Fruit fly (Drosophila melanogaster): ENCODE data around the gene wkd.

Gene wkd

dm6 chr3R:11581340-11582252 lies at the start of gene wkd:
wkd (plus strand) TSS chr3R:11581576.
- TF ChIP-seq insv (optimal IDR thresholded peaks at IDR 0.05) (no peak), Myc (optimal IDR thresholded peaks at IDR 0.05) (no peak), h (optimal IDR thresholded peaks at IDR 0.05) (no peak)

- TF ChIP-seq psq (optimal IDR thresholded peaks at IDR 0.05) (no peak), h (optimal IDR thresholded peaks at IDR 0.05) (no peak), Sin3A (optimal IDR thresholded peaks at IDR 0.05) (no peak), insv (optimal IDR thresholded peaks at IDR 0.05) (no peak), ttk (optimal IDR thresholded peaks at IDR 0.05) (no peak), Myc (optimal IDR thresholded peaks at IDR 0.05) (no peak)
Observed at dm6 chr3R:11531893-11532292, 49.5 kb upstream of the wkd start.

- TF ChIP-seq psq (optimal IDR thresholded peaks at IDR 0.05) (no peak), Myc (optimal IDR thresholded peaks at IDR 0.05) (no peak)
Observed at dm6 chr3R:11542899-11543619, 38.3 kb upstream of the wkd start, which contains the start of gene dpr4. dpr4 (minus strand) TSS chr3R:11542949.

DNA sequence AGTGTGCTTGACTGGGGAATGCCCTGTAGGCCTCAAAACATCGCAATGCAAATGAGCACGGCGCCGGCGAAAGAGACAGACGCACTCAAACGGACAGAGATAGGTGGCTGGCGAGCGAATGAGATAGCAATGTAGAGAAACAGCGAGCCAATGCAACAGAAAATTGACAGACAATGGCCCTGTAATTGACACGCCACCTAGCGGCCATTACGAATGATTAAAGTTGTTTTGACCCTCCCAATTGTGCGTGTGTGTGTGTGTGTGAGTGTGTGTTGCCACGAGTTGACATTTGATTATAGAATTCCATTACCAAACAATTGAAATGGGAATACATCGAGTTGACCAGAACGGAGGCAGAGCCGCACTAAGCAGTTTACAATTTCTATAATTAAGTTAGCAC lies 37.2 kb upstream of the wkd start:
- no peak for TF ChIP-seq psq (optimal IDR thresholded peaks at IDR 0.05)
- no peak for TF ChIP-seq ttk (optimal IDR thresholded peaks at IDR 0.05)
- TF ChIP-seq h (optimal IDR thresholded peaks at IDR 0.05): no peak
- no peak for TF ChIP-seq Sin3A (optimal IDR thresholded peaks at IDR 0.05)
- no peak for TF ChIP-seq insv (optimal IDR thresholded peaks at IDR 0.05)
- TF ChIP-seq Myc (optimal IDR thresholded peaks at IDR 0.05): no peak

DNA sequence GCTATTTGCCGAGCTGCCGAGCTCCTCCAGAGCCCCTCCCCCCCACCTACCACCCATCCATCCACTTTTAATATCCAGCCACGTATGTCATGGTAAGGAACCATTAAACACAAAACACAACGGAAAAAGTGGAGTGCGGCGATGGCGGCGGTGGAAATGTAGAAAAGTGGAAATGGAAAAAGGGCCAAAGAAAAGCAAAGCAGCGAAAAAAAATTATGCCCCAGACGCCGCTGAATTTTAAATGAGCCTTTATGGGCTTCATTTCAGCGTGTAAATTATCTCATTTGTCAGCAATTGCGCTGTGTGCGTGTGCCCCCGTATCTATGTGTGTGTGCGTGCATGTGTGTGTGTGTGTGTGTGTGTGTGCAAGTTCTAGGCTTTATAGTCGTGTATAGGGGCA lies 30.3 kb upstream of the wkd start:
- TF ChIP-seq h (optimal IDR thresholded peaks at IDR 0.05) (no peak), ttk (optimal IDR thresholded peaks at IDR 0.05) (no peak), psq (optimal IDR thresholded peaks at IDR 0.05) (no peak), Myc (optimal IDR thresholded peaks at IDR 0.05) (no peak), insv (optimal IDR thresholded peaks at IDR 0.05) (no peak), Sin3A (optimal IDR thresholded peaks at IDR 0.05) (no peak)

- no peak for TF ChIP-seq ttk (optimal IDR thresholded peaks at IDR 0.05)
- TF ChIP-seq Myc (optimal IDR thresholded peaks at IDR 0.05): no peak
- no peak for TF ChIP-seq h (optimal IDR thresholded peaks at IDR 0.05)
- no peak for TF ChIP-seq Sin3A (optimal IDR thresholded peaks at IDR 0.05)
- TF ChIP-seq insv (optimal IDR thresholded peaks at IDR 0.05): no peak
- TF ChIP-seq psq (optimal IDR thresholded peaks at IDR 0.05): no peak
Observed at dm6 chr3R:11553845-11554244, 27.5 kb upstream of the wkd start, which contains the start of gene CG14708. CG14708 (plus strand) TSS chr3R:11554145.

- TF ChIP-seq h (optimal IDR thresholded peaks at IDR 0.05) (no peak), ttk (optimal IDR thresholded peaks at IDR 0.05) (no peak), Myc (optimal IDR thresholded peaks at IDR 0.05) (no peak), psq (optimal IDR thresholded peaks at IDR 0.05) (no peak), Sin3A (optimal IDR thresholded peaks at IDR 0.05) (no peak), insv (optimal IDR thresholded peaks at IDR 0.05) (no peak)
Observed at dm6 chr3R:11554982-11555381, 26.4 kb upstream of the wkd start.

DNA sequence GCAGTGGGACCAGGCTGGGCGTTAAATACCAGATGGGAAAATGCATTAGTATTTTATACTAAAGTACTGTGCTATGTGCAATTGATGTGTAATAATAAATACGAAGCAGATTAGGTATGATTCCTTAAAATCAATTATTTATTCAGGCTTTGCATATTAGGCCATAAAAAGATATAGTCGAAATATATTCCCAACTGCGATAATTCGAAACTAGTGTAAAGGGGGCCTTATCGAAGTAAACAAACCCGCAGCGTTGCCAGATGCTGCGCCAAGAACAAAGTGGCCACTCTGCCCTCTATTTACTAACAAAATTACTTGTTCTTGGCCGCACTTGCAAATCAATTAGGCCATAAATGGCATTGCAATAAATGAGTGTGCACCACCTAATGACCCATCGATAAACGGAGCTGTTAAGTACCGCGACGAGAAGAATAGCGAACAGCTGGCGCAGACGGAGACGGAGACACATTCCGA lies 23.8 kb upstream of the wkd start, which contains the start of gene CG10898:
CG10898 (plus strand) TSS at position 285 of the 474 bp plus-strand sequence.
- TF ChIP-seq Sin3A (optimal IDR thresholded peaks at IDR 0.05) (no peak), psq (optimal IDR thresholded peaks at IDR 0.05) (no peak), insv (optimal IDR thresholded peaks at IDR 0.05) (no peak), h (optimal IDR thresholded peaks at IDR 0.05) (no peak), Myc (optimal IDR thresholded peaks at IDR 0.05) (no peak), ttk (optimal IDR thresholded peaks at IDR 0.05) (no peak)

- no peak for TF ChIP-seq h (optimal IDR thresholded peaks at IDR 0.05)
- no peak for TF ChIP-seq Myc (optimal IDR thresholded peaks at IDR 0.05)
Observed at dm6 chr3R:11561648-11562047, 19.7 kb upstream of the wkd start.

DNA sequence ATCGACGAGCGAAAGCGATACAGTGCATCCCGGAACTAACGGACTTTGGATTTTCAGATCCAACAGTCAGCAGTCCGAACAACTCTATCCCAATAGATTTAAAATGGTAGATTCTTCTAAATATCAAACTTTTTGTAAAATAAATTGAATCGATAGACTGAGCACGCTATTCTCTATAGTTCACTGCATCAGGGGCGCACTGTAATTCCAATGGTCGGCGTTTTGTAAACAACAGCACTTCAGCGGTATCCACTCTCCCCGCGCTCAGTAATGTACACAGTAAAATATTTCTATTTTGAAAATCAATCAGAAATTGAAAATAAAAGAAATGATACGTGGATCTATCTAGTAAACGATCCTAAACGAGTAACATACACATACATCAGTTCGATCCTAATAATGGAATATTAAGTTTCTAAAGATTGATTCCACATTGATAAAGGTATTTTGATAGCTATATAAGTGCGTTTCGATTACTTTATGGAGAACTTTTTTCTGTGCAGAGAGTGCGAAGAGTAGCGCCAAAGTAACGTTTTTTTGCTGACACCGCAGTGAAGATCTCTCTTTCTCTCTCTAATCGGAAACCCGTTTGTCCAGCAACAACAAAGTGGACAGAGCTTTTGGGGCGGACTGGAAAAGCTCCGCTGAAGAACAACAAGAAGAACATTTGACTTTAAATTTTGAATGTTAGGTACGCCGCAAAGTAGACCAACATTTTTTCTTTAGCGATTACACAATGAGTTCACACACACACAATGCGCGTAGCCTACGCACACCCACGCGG lies 18.9 kb upstream of the wkd start:
- TF ChIP-seq Myc (optimal IDR thresholded peaks at IDR 0.05): no peak
- TF ChIP-seq h (optimal IDR thresholded peaks at IDR 0.05): no peak
- TF ChIP-seq insv (optimal IDR thresholded peaks at IDR 0.05): no peak
- TF ChIP-seq psq (optimal IDR thresholded peaks at IDR 0.05): no peak
- TF ChIP-seq ttk (optimal IDR thresholded peaks at IDR 0.05): no peak
- TF ChIP-seq Sin3A (optimal IDR thresholded peaks at IDR 0.05): no peak

- no peak for TF ChIP-seq insv (optimal IDR thresholded peaks at IDR 0.05)
- TF ChIP-seq psq (optimal IDR thresholded peaks at IDR 0.05): no peak
- TF ChIP-seq Sin3A (optimal IDR thresholded peaks at IDR 0.05): no peak
- no peak for TF ChIP-seq h (optimal IDR thresholded peaks at IDR 0.05)
- TF ChIP-seq Myc (optimal IDR thresholded peaks at IDR 0.05): no peak
- no peak for TF ChIP-seq ttk (optimal IDR thresholded peaks at IDR 0.05)
Observed at dm6 chr3R:11563147-11563546, 18.2 kb upstream of the wkd start.

Data from Kc167 (cell line).